Worm (Caenorhabditis elegans): Measurements from ENCODE around the gene Y71H2B.4.

ce11 chrIII:2657783-2658182 lies 39.0 kb downstream of the Y71H2B.4 start, which contains the start of gene let-805:
- no peak for TF ChIP-seq lin-13 (GFP tag; optimal IDR thresholded peaks at IDR 0.05)
- TF ChIP-seq dmd-6 (GFP tag; IDR thresholded peaks at IDR 0.05) = no peak
- no peak for TF ChIP-seq ces-1 (GFP tag; optimal IDR thresholded peaks at IDR 0.05)
- no peak for TF ChIP-seq duxl-1 (tag; optimal IDR thresholded peaks at IDR 0.05; ENCODE audit: poor library complexity)
- no peak for TF ChIP-seq nhr-77 (tag; optimal IDR thresholded peaks at IDR 0.05)
- TF ChIP-seq nhr-76 (tag; optimal IDR thresholded peaks at IDR 0.05) = no peak

Data from whole organism, L4 larva.